Worm (Caenorhabditis elegans) whole organism, early embryonic: ENCODE results near the gene F55G7.3.

Experiments used
- B0310.2 ChIP-seq: sonication (generic microtip); optimal IDR thresholded peaks from 2 replicates; lab custom pipeline; 2016; ENCODE audit warnings: mild to moderate bottlenecking, missing genetic modification characterization, missing compliant biosample characterization
- ama-1 ChIP-seq: fragments of 150-350 bp; optimal IDR thresholded peaks from 2 replicates; lab custom pipeline; 2014
- ceh-13 ChIP-seq: fragments of 200-800 bp; sonication (Bioruptor generic); optimal IDR thresholded peaks from 2 replicates; lab custom pipeline; 2018; ENCODE audit warnings: mild to moderate bottlenecking, missing genetic modification characterization, missing compliant biosample characterization
- hmg-4 ChIP-seq: fragments of 200-800 bp; sonication (Bioruptor generic); optimal IDR thresholded peaks from 2 replicates; lab custom pipeline; 2018; ENCODE audit warnings: mild to moderate bottlenecking, missing genetic modification characterization, missing compliant biosample characterization
- scrt-1 ChIP-seq: fragments of 200-800 bp; sonication (Bioruptor generic); IDR thresholded peaks from 2 replicates; pipeline ENCODE4 v1.3.6; 2022; ENCODE audit warnings: missing genetic modification characterization, missing compliant biosample characterization
- tbx-11 ChIP-seq: fragments of 200-800 bp; sonication (Bioruptor generic); IDR thresholded peaks from 2 replicates; pipeline ENCODE4 v1.3.6; 2022; ENCODE audit warnings: missing genetic modification characterization, missing compliant biosample characterization

ce11 chrX:11909168-11909567 is 32.7 kb downstream of the F55G7.3 start:
- TF ChIP-seq ama-1 (lab: Kevin White, UChicago) (no peak), ceh-13 (GFP tag; lab: Kevin White, UChicago) (no peak), hmg-4 (GFP tag; lab: Kevin White, UChicago) (no peak), B0310.2 (no peak), scrt-1 (GFP tag; lab: Robert Waterston, UW) (no peak), tbx-11 (GFP tag; lab: Robert Waterston, UW) (no peak)
